Worm (Caenorhabditis elegans): Measurements from ENCODE around the gene Y39E4B.13.

Y39E4B.13 gene

DNA sequence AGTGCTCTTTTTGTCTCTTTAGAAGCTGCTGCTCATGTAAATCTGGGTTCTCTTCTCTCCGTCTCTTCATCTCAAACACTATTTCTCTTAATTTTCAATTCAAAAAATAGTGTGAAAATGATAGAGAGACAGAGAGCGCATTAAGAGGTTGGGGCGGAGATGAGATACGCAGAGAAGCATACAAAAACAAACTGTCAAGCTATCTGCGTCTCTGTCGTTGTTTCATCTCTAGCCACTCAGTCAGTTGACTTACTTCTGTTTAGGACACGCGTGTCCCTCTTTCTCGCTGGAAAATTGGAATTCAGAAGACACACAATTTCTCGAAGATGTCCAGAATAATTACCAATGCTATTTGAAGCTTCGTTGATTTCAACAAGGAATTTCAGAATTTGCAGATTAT lies 29.8 kb upstream of the Y39E4B.13 start (continued):
- TF ChIP-seq egl-18 (GFP tag; IDR thresholded peaks at IDR 0.05) (0 out of 2 replicates have a peak, but pooled peaks have one; percentile 55), hsf-1 (GFP tag; IDR thresholded peaks at IDR 0.05) (0 out of 2 replicates have a peak, but pooled peaks have one; percentile 44), gei-17 (GFP tag; optimal IDR thresholded peaks at IDR 0.05) (peak; percentile 37), lin-35 (GFP tag; optimal IDR thresholded peaks at IDR 0.05) (peak in 1 of 3 experiments; percentile 55), B0261.1 (tag; optimal IDR thresholded peaks at IDR 0.05) (no peak), nhr-80 (tag; optimal IDR thresholded peaks at IDR 0.05) (peak; percentile 31), F33H1.4 (GFP tag; IDR thresholded peaks at IDR 0.05) (no peak), lin-40 (tag; optimal IDR thresholded peaks at IDR 0.05) (peak; percentile 90), B0019.2 (GFP tag; conservative IDR thresholded peaks at IDR 0.05) (no peak), ztf-28 (GFP tag; IDR thresholded peaks at IDR 0.05) (no peak), dpl-1 (GFP tag; optimal IDR thresholded peaks at IDR 0.05) (no peak), F10E7.11 (tag; optimal IDR thresholded peaks at IDR 0.05) (no peak), hlh-26 (GFP tag; conservative IDR thresholded peaks at IDR 0.05) (no peak), cebp-2 (GFP tag; IDR thresholded peaks at IDR 0.05) (no peak), bed-1 (GFP tag; IDR thresholded peaks at IDR 0.05) (no peak), hlh-12 (tag; optimal IDR thresholded peaks at IDR 0.05) (no peak), sptf-2 (GFP tag; optimal IDR thresholded peaks at IDR 0.05) (no peak), mcd-1 (GFP tag; IDR thresholded peaks at IDR 0.05) (peak; percentile 53), B0336.3 (GFP tag; IDR thresholded peaks at IDR 0.05) (peak; percentile 67), snpc-1.3 (tag; optimal IDR thresholded peaks at IDR 0.05; ENCODE audit: insufficient read depth) (no peak), ztf-26 (tag; optimal IDR thresholded peaks at IDR 0.05) (no peak), ekl-4 (GFP tag; IDR thresholded peaks at IDR 0.05) (peak; percentile 68), bed-2 (GFP tag; IDR thresholded peaks at IDR 0.05) (no peak), snpc-1.1 (tag; optimal IDR thresholded peaks at IDR 0.05; ENCODE audit: insufficient read depth) (no peak), let-526 (GFP tag; IDR thresholded peaks at IDR 0.05) (peak; percentile 47), xnd-1 (tag; optimal IDR thresholded peaks at IDR 0.05) (no peak), zfh-2 (GFP tag; conservative IDR thresholded peaks at IDR 0.05) (no peak), tbp1 (GFP tag; optimal IDR thresholded peaks at IDR 0.05) (peak; percentile 51), Y56A3A.18 (GFP tag; IDR thresholded peaks at IDR 0.05) (no peak)

DNA sequence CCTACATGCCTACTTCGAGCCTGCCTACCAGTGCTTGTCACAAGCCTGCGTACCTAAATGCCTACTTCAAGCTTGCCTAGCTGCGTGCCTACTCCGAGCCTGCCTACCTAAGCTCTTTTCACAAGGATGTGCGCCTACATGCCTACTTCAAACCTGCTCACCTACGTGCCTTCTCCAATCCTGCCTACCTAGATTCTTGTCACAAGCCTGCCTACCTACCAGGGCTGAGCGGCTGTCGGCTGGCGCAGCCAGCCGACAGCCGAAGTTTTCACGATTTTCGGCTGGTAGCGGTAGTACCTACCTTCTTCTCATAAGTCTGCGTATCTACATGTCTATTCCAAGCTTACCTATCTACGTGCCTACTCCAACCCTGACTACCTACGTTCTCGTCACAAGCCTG lies 29.2 kb upstream of the Y39E4B.13 start:
- TF ChIP-seq madf-3 (GFP tag; IDR thresholded peaks at IDR 0.05) (0 out of 2 replicates have a peak, but pooled peaks have one; percentile 54), rcor-1 (GFP tag; IDR thresholded peaks at IDR 0.05) (0 out of 2 replicates have a peak, but pooled peaks have one; percentile 8), ets-4 (GFP tag; optimal IDR thresholded peaks at IDR 0.05) (no peak), Y79H2A.3 (GFP tag; conservative IDR thresholded peaks at IDR 0.05) (0 out of 2 replicates have a peak, but pooled peaks have one; percentile 19)

- TF ChIP-seq hlh-26 (GFP tag; conservative IDR thresholded peaks at IDR 0.05) (no peak), hmg-20 (GFP tag; IDR thresholded peaks at IDR 0.05) (no peak), lin-40 (tag; optimal IDR thresholded peaks at IDR 0.05) (peak; percentile 90), xnd-1 (tag; optimal IDR thresholded peaks at IDR 0.05) (no peak), snpc-1.3 (tag; optimal IDR thresholded peaks at IDR 0.05; ENCODE audit: insufficient read depth) (no peak), F33H1.4 (GFP tag; IDR thresholded peaks at IDR 0.05) (no peak), attf-3 (GFP tag; conservative IDR thresholded peaks at IDR 0.05) (no peak), attf-5 (GFP tag; optimal IDR thresholded peaks at IDR 0.05) (peak; percentile 80), Y67H2A.10 (GFP tag; conservative IDR thresholded peaks at IDR 0.05) (peak; percentile 37; the same call in 1 of the 2 replicates), B0019.2 (GFP tag; conservative IDR thresholded peaks at IDR 0.05) (no peak), lag-1 (GFP tag; IDR thresholded peaks at IDR 0.05) (no peak), F39B2.1 (GFP tag; IDR thresholded peaks at IDR 0.05) (no peak), nhr-27 (tag; optimal IDR thresholded peaks at IDR 0.05) (no peak), nhr-120 (GFP tag; IDR thresholded peaks at IDR 0.05) (no peak), hsf-1 (GFP tag; IDR thresholded peaks at IDR 0.05) (peak; percentile 54; the same call in 1 of the 2 replicates), dpff-1 (tag; optimal IDR thresholded peaks at IDR 0.05) (no peak), Y56A3A.18 (GFP tag; IDR thresholded peaks at IDR 0.05) (no peak), lsy-27 (tag; optimal IDR thresholded peaks at IDR 0.05; ENCODE audit: borderline replicate concordance, insufficient read depth) (no peak), F57C9.4 (tag; optimal IDR thresholded peaks at IDR 0.05) (no peak), akir-1 (GFP tag; optimal IDR thresholded peaks at IDR 0.05) (peak; percentile 62)
Measured at ce11 chrIII:13062414-13062965, 28.4 kb upstream of the Y39E4B.13 start.

Measured in whole organism, young adult.